Fruit fly (Drosophila melanogaster) whole organism, embryonic: Measurements from ENCODE around the gene CG18428.
A peak's percentile ranks its signal among the peaks of the same experiment; 100 is the strongest.

Experiments
- Abd-B ChIP-seq: fragments of 200-800 bp; sonication (Bioruptor generic); optimal IDR thresholded peaks from 2 replicates; lab custom pipeline; 2018; ENCODE audit warnings: missing biosample characterization, mild to moderate bottlenecking, missing genetic modification characterization, moderate library complexity
- Adf1 ChIP-seq: fragments of 200-800 bp; sonication (Bioruptor generic); IDR thresholded peaks from 2 replicates; pipeline ENCODE4 v1.3.6; 2022; ENCODE audit warnings: missing biosample characterization, missing genetic modification characterization
- Atf-2 ChIP-seq: fragments of 200-800 bp; sonication (Bioruptor generic); optimal IDR thresholded peaks from 2 replicates; lab custom pipeline; 2016; ENCODE audit warnings: missing biosample characterization, missing genetic modification characterization
- Atf3 ChIP-seq: fragments of 200-800 bp; sonication (Bioruptor generic); optimal IDR thresholded peaks from 3 replicates; lab custom pipeline; 2016; ENCODE audit warnings: missing biosample characterization, missing genetic modification characterization
- BEAF-32 ChIP-seq: fragments of 200-800 bp; sonication (Bioruptor generic); optimal IDR thresholded peaks from 3 replicates; lab custom pipeline; 2017; ENCODE audit warnings: missing biosample characterization, missing genetic modification characterization, mild to moderate bottlenecking, moderate library complexity, missing genetic modification reagents
- Blimp-1 ChIP-seq: fragments of 200-800 bp; sonication (Bioruptor generic); optimal IDR thresholded peaks from 3 replicates; lab custom pipeline; 2018; ENCODE audit warnings: missing biosample characterization, missing genetic modification characterization, mild to moderate bottlenecking, moderate library complexity, missing genetic modification reagents
- CG11247 ChIP-seq: fragments of 200-800 bp; sonication (Bioruptor generic); IDR thresholded peaks from 2 replicates; pipeline ENCODE4 v1.3.6; 2022; ENCODE audit warnings: missing biosample characterization, missing genetic modification characterization
- CG12155 ChIP-seq: fragments of 200-800 bp; sonication (Bioruptor generic); optimal IDR thresholded peaks from 3 replicates; lab custom pipeline; 2016; ENCODE audit warnings: missing biosample characterization, missing genetic modification characterization
- CG15696 ChIP-seq: fragments of 200-800 bp; sonication (Bioruptor generic); optimal IDR thresholded peaks from 2 replicates; lab custom pipeline; 2019; ENCODE audit warnings: missing biosample characterization, mild to moderate bottlenecking, missing genetic modification characterization, moderate library complexity
- CG16863 ChIP-seq: fragments of 200-800 bp; sonication (Bioruptor generic); optimal IDR thresholded peaks from 3 replicates; lab custom pipeline; 2016; ENCODE audit warnings: missing biosample characterization, missing genetic modification characterization
- CG17328 ChIP-seq: fragments of 200-800 bp; sonication (Bioruptor generic); IDR thresholded peaks from 2 replicates; pipeline ENCODE4 v1.3.6; 2022; ENCODE audit warnings: missing biosample characterization, missing genetic modification characterization
- CG1792 ChIP-seq: fragments of 200-800 bp; sonication (Bioruptor generic); optimal IDR thresholded peaks from 2 replicates; lab custom pipeline; 2016; ENCODE audit warnings: missing biosample characterization, missing genetic modification characterization
- CG18011 ChIP-seq: fragments of 200-800 bp; sonication (Bioruptor generic); optimal IDR thresholded peaks from 2 replicates; lab custom pipeline; 2017; ENCODE audit warnings: missing biosample characterization, missing genetic modification characterization, mild to moderate bottlenecking, moderate library complexity, missing genotype
- CG18599 ChIP-seq: fragments of 200-800 bp; sonication (Bioruptor generic); optimal IDR thresholded peaks from 3 replicates; lab custom pipeline; 2017; ENCODE audit warnings: missing biosample characterization, missing genetic modification characterization, mild to moderate bottlenecking, moderate library complexity, missing genetic modification reagents
- CG3065 ChIP-seq: fragments of 200-800 bp; sonication (Bioruptor generic); optimal IDR thresholded peaks from 2 replicates; lab custom pipeline; 2016; ENCODE audit warnings: missing biosample characterization, missing genetic modification characterization
- CG32532 ChIP-seq: fragments of 200-800 bp; sonication (Bioruptor generic); IDR thresholded peaks from 2 replicates; pipeline ENCODE4 v1.3.6; 2022; ENCODE audit warnings: missing biosample characterization, missing genetic modification characterization
- CG3407 ChIP-seq: fragments of 200-800 bp; sonication (Bioruptor generic); optimal IDR thresholded peaks from 2 replicates; lab custom pipeline; 2018; ENCODE audit warnings: missing biosample characterization, mild to moderate bottlenecking, missing genetic modification characterization
- CG34224 ChIP-seq: fragments of 200-800 bp; sonication (Bioruptor generic); IDR thresholded peaks from 3 replicates; pipeline ENCODE4 v1.3.6; 2022; ENCODE audit warnings: missing biosample characterization, missing genetic modification characterization; ENCODE audit not compliant: partially characterized antibody
- CG7839 ChIP-seq: fragments of 200-800 bp; sonication (Bioruptor generic); optimal IDR thresholded peaks from 3 replicates; lab custom pipeline; 2018; ENCODE audit warnings: missing biosample characterization, mild to moderate bottlenecking, missing genetic modification characterization, moderate library complexity
- CG9727 ChIP-seq: fragments of 200-800 bp; sonication (Bioruptor generic); optimal IDR thresholded peaks from 3 replicates; lab custom pipeline; 2017; ENCODE audit warnings: missing biosample characterization, mild to moderate bottlenecking, missing genetic modification characterization
- Dll ChIP-seq: fragments of 200-800 bp; sonication (Bioruptor generic); IDR thresholded peaks from 4 replicates; pipeline ENCODE4 v1.3.6; 2022; ENCODE audit warnings: missing biosample characterization, missing genetic modification characterization; ENCODE audit not compliant: partially characterized antibody
- Ets65A ChIP-seq: fragments of 200-800 bp; sonication (Bioruptor generic); peaks from one replicate; lab custom pipeline; 2016; ENCODE audit warnings: missing biosample characterization, missing genetic modification characterization
- HmgZ ChIP-seq: fragments of 200-800 bp; sonication (Bioruptor generic); optimal IDR thresholded peaks from 2 replicates; lab custom pipeline; 2018; ENCODE audit warnings: missing biosample characterization, mild to moderate bottlenecking, missing genetic modification characterization
- Hr39 ChIP-seq: fragments of >200 bp; optimal IDR thresholded peaks from 2 replicates; lab custom pipeline; 2017
- Hr51 ChIP-seq, 2 experiments: fragments of 200-800 bp; sonication (Bioruptor generic); optimal IDR thresholded peaks; 2 replicates in 1 of 2; 3 replicates in 1 of 2; lab custom pipeline; 2016 to 2018; ENCODE audit warnings: missing biosample characterization in 2 of 2, missing genetic modification characterization in 2 of 2, mild to moderate bottlenecking in 1 of 2, moderate library complexity in 1 of 2
- Max ChIP-seq: fragments of 200-800 bp; sonication (Bioruptor generic); optimal IDR thresholded peaks from 2 replicates; lab custom pipeline; 2016; ENCODE audit warnings: missing biosample characterization, mild to moderate bottlenecking, missing genetic modification characterization
- Vsx1 ChIP-seq: fragments of 200-800 bp; sonication (Bioruptor generic); optimal IDR thresholded peaks from 2 replicates; lab custom pipeline; 2017; ENCODE audit warnings: missing biosample characterization, mild to moderate bottlenecking, missing genetic modification characterization, missing genetic modification reagents
- Xbp1 ChIP-seq: fragments of 200-800 bp; sonication (Bioruptor generic); optimal IDR thresholded peaks from 3 replicates; lab custom pipeline; 2016; ENCODE audit warnings: missing biosample characterization, mild to moderate bottlenecking, missing genetic modification characterization
- amos ChIP-seq: fragments of 200-800 bp; sonication (Bioruptor generic); IDR thresholded peaks from 2 replicates; pipeline ENCODE4 v1.3.6; 2022; ENCODE audit warnings: missing biosample characterization, missing genetic modification characterization; ENCODE audit not compliant: partially characterized antibody
- ap ChIP-seq: fragments of 200-800 bp; sonication (Bioruptor generic); IDR thresholded peaks from 2 replicates; pipeline ENCODE4 v1.3.6; 2022; ENCODE audit warnings: missing biosample characterization, missing genetic modification characterization
- bsh ChIP-seq, 2 experiments: fragments of 200-800 bp; sonication (Bioruptor generic); optimal IDR thresholded peaks; 2 replicates each; lab custom pipeline; 2017 to 2018; ENCODE audit warnings: mild to moderate bottlenecking in 2 of 2, missing biosample characterization in 2 of 2, missing genetic modification characterization in 2 of 2, moderate library complexity in 1 of 2
- caup ChIP-seq: fragments of 200-800 bp; sonication (Bioruptor generic); optimal IDR thresholded peaks from 3 replicates; lab custom pipeline; 2017; ENCODE audit warnings: missing biosample characterization, mild to moderate bottlenecking, missing genetic modification characterization, moderate library complexity; ENCODE audit not compliant: severe bottlenecking
- ems ChIP-seq: fragments of 200-800 bp; sonication (Bioruptor generic); optimal IDR thresholded peaks from 3 replicates; lab custom pipeline; 2016; ENCODE audit warnings: missing biosample characterization, missing genetic modification characterization
- gem ChIP-seq: fragments of 200-800 bp; sonication (Bioruptor generic); optimal IDR thresholded peaks from 2 replicates; lab custom pipeline; 2019; ENCODE audit warnings: missing biosample characterization, mild to moderate bottlenecking, missing genetic modification characterization, moderate library complexity
- grau ChIP-seq: fragments of 200-800 bp; optimal IDR thresholded peaks from 3 replicates; lab custom pipeline; 2019; ENCODE audit warnings: missing biosample characterization, mild to moderate bottlenecking, missing genetic modification characterization, moderate library complexity
- ind ChIP-seq: fragments of 200-800 bp; sonication (Bioruptor generic); optimal IDR thresholded peaks from 3 replicates; lab custom pipeline; 2016; ENCODE audit warnings: missing biosample characterization, missing genetic modification characterization
- nau ChIP-seq: fragments of 200-800 bp; sonication (Bioruptor generic); optimal IDR thresholded peaks from 3 replicates; lab custom pipeline; 2017; ENCODE audit warnings: missing biosample characterization, mild to moderate bottlenecking, missing genetic modification characterization, missing genetic modification reagents
- nom ChIP-seq: fragments of 200-800 bp; sonication (Bioruptor generic); optimal IDR thresholded peaks from 2 replicates; lab custom pipeline; 2017; ENCODE audit warnings: missing biosample characterization, missing genetic modification characterization, mild to moderate bottlenecking, moderate library complexity, missing genetic modification reagents
- onecut ChIP-seq: fragments of 200-800 bp; sonication (Bioruptor generic); IDR thresholded peaks from 2 replicates; pipeline ENCODE4 v1.3.6; 2022; ENCODE audit warnings: missing biosample characterization, missing genetic modification characterization
- otp ChIP-seq: fragments of 200-800 bp; sonication (Bioruptor generic); IDR thresholded peaks from 3 replicates; pipeline ENCODE4, ENCODE4 v1.3.6; 2022; ENCODE audit warnings: missing biosample characterization, missing genetic modification characterization
- pho ChIP-seq: fragments of 200-800 bp; sonication (Bioruptor generic); optimal IDR thresholded peaks from 2 replicates; lab custom pipeline; 2016; ENCODE audit warnings: missing biosample characterization, missing genetic modification characterization
- repo ChIP-seq: fragments of 200-800 bp; sonication (Bioruptor generic); optimal IDR thresholded peaks from 2 replicates; lab custom pipeline; 2016; ENCODE audit warnings: missing biosample characterization, missing genetic modification characterization
- sc ChIP-seq, 3 experiments: fragments of >200 bp in 2 of 3; fragments of 200-800 bp in 1 of 3; sonication (Bioruptor generic) in 1 of 3; optimal IDR thresholded peaks; 2 replicates in 2 of 3; 3 replicates in 1 of 3; lab custom pipeline; 2017; ENCODE audit warnings: mild to moderate bottlenecking in 1 of 3, missing biosample characterization in 1 of 3, missing genetic modification characterization in 1 of 3, missing genetic modification reagents in 1 of 3
- sug ChIP-seq: fragments of 200-800 bp; optimal IDR thresholded peaks from 2 replicates; lab custom pipeline; 2019; ENCODE audit warnings: missing biosample characterization, mild to moderate bottlenecking, missing genetic modification characterization, moderate library complexity
- tgo ChIP-seq: fragments of 200-800 bp; sonication (Bioruptor generic); IDR thresholded peaks from 3 replicates; pipeline ENCODE4 v1.3.6; 2022; ENCODE audit warnings: missing biosample characterization, missing genetic modification characterization
- tna ChIP-seq: fragments of 200-800 bp; sonication (Bioruptor generic); IDR thresholded peaks from 2 replicates; pipeline ENCODE4 v1.3.6; 2022; ENCODE audit warnings: missing biosample characterization, missing genetic modification characterization; ENCODE audit not compliant: partially characterized antibody
- wdn ChIP-seq: fragments of 200-800 bp; sonication (Bioruptor generic); IDR thresholded peaks from 2 replicates; pipeline ENCODE4 v1.3.6; 2022; ENCODE audit warnings: missing biosample characterization, missing genetic modification characterization
- zen2 ChIP-seq: fragments of 200-800 bp; sonication (Bioruptor generic); IDR thresholded peaks from 3 replicates; pipeline ENCODE4 v1.3.6; 2022; ENCODE audit warnings: missing biosample characterization, missing genetic modification characterization; ENCODE audit not compliant: partially characterized antibody
- zfh1 ChIP-seq: fragments of 200-800 bp; sonication (Bioruptor generic); IDR thresholded peaks from 3 replicates; pipeline ENCODE4 v1.3.6; 2022; ENCODE audit warnings: missing biosample characterization, missing genetic modification characterization

CG18428 gene

dm6 chr3R:24142971-24143370, 33.8 kb downstream of the CG18428 start (continued):
- TF ChIP-seq CG9727 (GFP tag; lab: Kevin White, UChicago) (no peak), pho (no peak), CG17328 (GFP tag; lab: Robert Waterston, UW) (0 out of 2 replicates have a peak, but pooled peaks have one; percentile 25), tgo (peak; percentile 46; the same call in 2 of the 3 replicates), Abd-B (no peak), sc (optimal IDR thresholded peaks at IDR 0.05; lab: Kevin White, UChicago) (no peak), sc (GFP tag; optimal IDR thresholded peaks at IDR 0.05; lab: Kevin White, UChicago) (no peak), Vsx1 (GFP tag; lab: Kevin White, UChicago) (no peak), CG16863 (GFP tag; lab: Kevin White, UChicago) (no peak), onecut (peak; percentile 5; the same call in 1 of the 2 replicates), CG15696 (no peak), Adf1 (GFP tag; lab: Robert Waterston, UW) (no peak), CG1792 (GFP tag; lab: Kevin White, UChicago) (no peak), repo (GFP tag; lab: Kevin White, UChicago) (no peak), Max (GFP tag; lab: Kevin White, UChicago) (no peak), Atf3 (no peak), otp (no peak), CG32532 (GFP tag; lab: Robert Waterston, UW) (no peak), ap (peak; percentile 35; the same call in 1 of the 2 replicates), Blimp-1 (peak; percentile 57), zfh1 (GFP tag; lab: Robert Waterston, UW) (peak; percentile 53; the same call in 1 of the 3 replicates), CG3065 (GFP tag; lab: Kevin White, UChicago) (no peak), CG7839 (tag; lab: Kevin White, UChicago) (peak; percentile 43), sug (tag; lab: Kevin White, UChicago) (no peak), HmgZ (tag; lab: Kevin White, UChicago) (no peak), grau (tag; lab: Kevin White, UChicago) (peak; percentile 15), nom (peak; percentile 81), BEAF-32 (no peak), ems (GFP tag; lab: Kevin White, UChicago) (peak; percentile 0), Hr39 (lab: Kevin White, UChicago) (no peak), CG18599 (GFP tag; lab: Kevin White, UChicago) (no peak), Dll (GFP tag; lab: Robert Waterston, UW) (no peak), CG18011 (no peak), Ets65A (GFP tag; lab: Kevin White, UChicago) (no peak), Xbp1 (GFP tag; lab: Kevin White, UChicago) (peak; percentile 24), CG12155 (no peak), bsh (GFP tag; optimal IDR thresholded peaks at IDR 0.05; lab: Kevin White, UChicago) (peak; percentile 30 to 58), CG34224 (no peak), Atf-2 (no peak), CG11247 (GFP tag; lab: Robert Waterston, UW) (0 out of 2 replicates have a peak, but pooled peaks have one; percentile 14), gem (tag; lab: Kevin White, UChicago) (peak; percentile 60), tna (no peak), zen2 (GFP tag; lab: Robert Waterston, UW) (no peak), Hr51 (GFP tag; optimal IDR thresholded peaks at IDR 0.05; lab: Kevin White, UChicago) (peak in 1 of 2 experiments; percentile 20), CG3407 (peak; percentile 3), amos (GFP tag; lab: Robert Waterston, UW) (no peak), nau (GFP tag; lab: Kevin White, UChicago) (no peak), ind (peak; percentile 23), wdn (GFP tag; lab: Robert Waterston, UW) (no peak), caup (no peak)
